Fruit fly (Drosophila melanogaster): ENCODE measurements around the gene CG13689.

The CG13689 gene

dm6 chr2L:559770-560567 lies 42.6 kb upstream of the CG13689 start, which contains the start of gene rempA (continued):
- TF ChIP-seq tna (GFP tag; IDR thresholded peaks at IDR 0.05; ENCODE audit: partially characterized antibody) = peak; percentile 28; the same call in 1 of the 2 replicates
- no peak for TF ChIP-seq salm (tag; optimal IDR thresholded peaks at IDR 0.05)
- peak; percentile 41 for TF ChIP-seq pzg (GFP tag; optimal IDR thresholded peaks at IDR 0.05)
- TF ChIP-seq Scr (GFP tag; IDR thresholded peaks at IDR 0.05; ENCODE audit: partially characterized antibody) = peak; percentile 71
- no peak for TF ChIP-seq wor (GFP tag; IDR thresholded peaks at IDR 0.05)
- TF ChIP-seq CG12942 (GFP tag; optimal IDR thresholded peaks at IDR 0.05) = no peak
- TF ChIP-seq kah (GFP tag; optimal IDR thresholded peaks at IDR 0.05) = no peak
- no peak for TF ChIP-seq zfh1 (GFP tag; IDR thresholded peaks at IDR 0.05)
- TF ChIP-seq seq (GFP tag; IDR thresholded peaks at IDR 0.05) = no peak
- no peak for TF ChIP-seq Drgx (GFP tag; IDR thresholded peaks at IDR 0.05)
- TF ChIP-seq Hr39 (optimal IDR thresholded peaks at IDR 0.05) = no peak
- TF ChIP-seq Bgb (GFP tag; IDR thresholded peaks at IDR 0.05; ENCODE audit: partially characterized antibody) = peak; percentile 73
- no peak for TF ChIP-seq pita (GFP tag; optimal IDR thresholded peaks at IDR 0.05)
- TF ChIP-seq prd (optimal IDR thresholded peaks at IDR 0.05) = no peak
- no peak for TF ChIP-seq prd (GFP tag; IDR thresholded peaks at IDR 0.05)
- TF ChIP-seq CG5245 (GFP tag; optimal IDR thresholded peaks at IDR 0.05) = no peak
- TF ChIP-seq gfzf (GFP tag; optimal IDR thresholded peaks at IDR 0.05) = no peak
- TF ChIP-seq dysf (GFP tag; IDR thresholded peaks at IDR 0.05) = no peak
- TF ChIP-seq CG14441 (GFP tag; IDR thresholded peaks at IDR 0.05) = no peak
- TF ChIP-seq h (optimal IDR thresholded peaks at IDR 0.05) = no peak
- no peak for TF ChIP-seq HLHmδ (GFP tag; optimal IDR thresholded peaks at IDR 0.05)
- TF ChIP-seq trh (GFP tag; optimal IDR thresholded peaks at IDR 0.05) = no peak
- TF ChIP-seq abd-A (tag; optimal IDR thresholded peaks at IDR 0.05) = no peak
- TF ChIP-seq CG4404 (GFP tag; IDR thresholded peaks at IDR 0.05) = no peak
- no peak for TF ChIP-seq CG2202 (tag; optimal IDR thresholded peaks at IDR 0.05)
- TF ChIP-seq CG1529 (GFP tag; optimal IDR thresholded peaks at IDR 0.05) = no peak
- TF ChIP-seq da (GFP tag; optimal IDR thresholded peaks at IDR 0.05) = no peak
- no peak for TF ChIP-seq CG1792 (GFP tag; optimal IDR thresholded peaks at IDR 0.05)
- TF ChIP-seq CG17912 (GFP tag; optimal IDR thresholded peaks at IDR 0.05) = no peak
- no peak for TF ChIP-seq CkIIα-i1 (GFP tag; IDR thresholded peaks at IDR 0.05)
- no peak for TF ChIP-seq Hmr (GFP tag; optimal IDR thresholded peaks at IDR 0.05)
- no peak for TF ChIP-seq CG4328 (GFP tag; optimal IDR thresholded peaks at IDR 0.05)
- TF ChIP-seq CG31224 (GFP tag; IDR thresholded peaks at IDR 0.05) = no peak
- TF ChIP-seq jing (GFP tag; optimal IDR thresholded peaks at IDR 0.05) = no peak
- TF ChIP-seq CG9215 (GFP tag; IDR thresholded peaks at IDR 0.05) = no peak
- TF ChIP-seq pan (optimal IDR thresholded peaks at IDR 0.05) = no peak
- TF ChIP-seq pan (GFP tag; optimal IDR thresholded peaks at IDR 0.05 in 1 of 2, IDR thresholded peaks at IDR 0.05 in 1 of 2) = no peak
- peak; percentile 35 for TF ChIP-seq MESR4 (GFP tag; optimal IDR thresholded peaks at IDR 0.05)
- no peak for TF ChIP-seq Bdp1 (GFP tag; optimal IDR thresholded peaks at IDR 0.05)
- no peak for TF ChIP-seq CG2889 (GFP tag; IDR thresholded peaks at IDR 0.05)
- peak; percentile 74 for TF ChIP-seq Dll (GFP tag; IDR thresholded peaks at IDR 0.05; ENCODE audit: partially characterized antibody)
- TF ChIP-seq CG9932 (GFP tag; IDR thresholded peaks at IDR 0.05) = no peak
- TF ChIP-seq ara (GFP tag; IDR thresholded peaks at IDR 0.05) = no peak
- TF ChIP-seq onecut (GFP tag; IDR thresholded peaks at IDR 0.05) = no peak
- no peak for TF ChIP-seq pfk (GFP tag; optimal IDR thresholded peaks at IDR 0.05)
- TF ChIP-seq Ets97D (GFP tag; optimal IDR thresholded peaks at IDR 0.05) = no peak
- no peak for TF ChIP-seq CG9876 (GFP tag; optimal IDR thresholded peaks at IDR 0.05)
- TF ChIP-seq CG7963 (GFP tag; IDR thresholded peaks at IDR 0.05; ENCODE audit: partially characterized antibody) = peak; percentile 53; the same call in 1 of the 3 replicates
- no peak for TF ChIP-seq sisA (GFP tag; IDR thresholded peaks at IDR 0.05)
- TF ChIP-seq bowl (GFP tag; IDR thresholded peaks at IDR 0.05) = no peak
- TF ChIP-seq sd (tag; optimal IDR thresholded peaks at IDR 0.05) = no peak
- TF ChIP-seq TFAM (GFP tag; optimal IDR thresholded peaks at IDR 0.05) = no peak

Measured in whole organism, embryonic.